Worm (Caenorhabditis elegans): Measurements from ENCODE around the gene C09B9.1.

ce11 chrIV:5086243-5086960, 48.8 kb downstream of the C09B9.1 start:
- TF ChIP-seq aly-1 (tag; optimal IDR thresholded peaks at IDR 0.05) (no peak), hmg-4 (GFP tag; optimal IDR thresholded peaks at IDR 0.05) (no peak), flt-1 (GFP tag; IDR thresholded peaks at IDR 0.05) (no peak), tbx-11 (GFP tag; IDR thresholded peaks at IDR 0.05) (no peak), ceh-13 (GFP tag; optimal IDR thresholded peaks at IDR 0.05) (no peak), ama-1 (optimal IDR thresholded peaks at IDR 0.05) (no peak), hnd-1 (tag; optimal IDR thresholded peaks at IDR 0.05) (no peak), B0310.2 (tag; optimal IDR thresholded peaks at IDR 0.05) (no peak), sea-1 (GFP tag; conservative IDR thresholded peaks at IDR 0.05) (no peak)

Data from whole organism, early embryonic.